Worm (Caenorhabditis elegans) whole organism, L2 larva: Measurements from ENCODE around the gene C08B6.3.

Experiments
- C34F6.9 ChIP-seq: fragments of 150-350 bp; optimal IDR thresholded peaks from 2 replicates; lab custom pipeline; 2014; ENCODE audit warnings: missing biosample characterization, missing genetic modification characterization
- F13H6.1 ChIP-seq: sonication (generic microtip); optimal IDR thresholded peaks from 2 replicates; lab custom pipeline; 2016; ENCODE audit warnings: missing genetic modification characterization, missing compliant biosample characterization
- R02D3.7 ChIP-seq: fragments of 150-350 bp; optimal IDR thresholded peaks from 2 replicates; lab custom pipeline; 2014; ENCODE audit warnings: missing biosample characterization, missing genetic modification characterization
- Y55F3AM.14 ChIP-seq: fragments of 200-800 bp; sonication (Bioruptor generic); optimal IDR thresholded peaks from 2 replicates; lab custom pipeline; 2018; ENCODE audit warnings: mild to moderate bottlenecking, missing genetic modification characterization, missing compliant biosample characterization
- ZK546.5 ChIP-seq: sonication (generic microtip); optimal IDR thresholded peaks from 2 replicates; lab custom pipeline; 2017; ENCODE audit warnings: missing biosample characterization, missing genetic modification characterization
- alr-1 ChIP-seq: fragments of 150-350 bp; optimal IDR thresholded peaks from 2 replicates; lab custom pipeline; 2014; ENCODE audit warnings: missing biosample characterization, missing genetic modification characterization
- ama-1 ChIP-seq: fragments of 150-350 bp; optimal IDR thresholded peaks from 2 replicates; lab custom pipeline; 2018; ENCODE audit warnings: inconsistent platforms
- blmp-1 ChIP-seq: sonication (generic microtip); optimal IDR thresholded peaks from 2 replicates; lab custom pipeline; 2017; ENCODE audit warnings: missing genetic modification characterization, mild to moderate bottlenecking, missing compliant biosample characterization, antibody characterized with exemption, moderate library complexity; ENCODE audit not compliant: insufficient read depth
- crh-2 ChIP-seq: sonication (generic microtip); optimal IDR thresholded peaks from 2 replicates; lab custom pipeline; 2017; ENCODE audit warnings: missing biosample characterization, missing genetic modification characterization
- dmd-4 ChIP-seq: sonication (generic microtip); optimal IDR thresholded peaks from 2 replicates; lab custom pipeline; 2017; ENCODE audit warnings: missing biosample characterization, missing genetic modification characterization
- elt-3 ChIP-seq: sonication (generic microtip); optimal IDR thresholded peaks from 2 replicates; lab custom pipeline; 2017; ENCODE audit warnings: missing biosample characterization, missing genetic modification characterization
- fos-1 ChIP-seq: fragments of 150-350 bp; optimal IDR thresholded peaks from 2 replicates; lab custom pipeline; 2014; ENCODE audit warnings: missing biosample characterization, missing genetic modification characterization
- gmeb-1 ChIP-seq: fragments of 150-350 bp; optimal IDR thresholded peaks from 2 replicates; lab custom pipeline; 2014; ENCODE audit warnings: missing biosample characterization, missing genetic modification characterization
- lin-11 ChIP-seq: fragments of 150-350 bp; sonication (generic microtip); optimal IDR thresholded peaks from 2 replicates; lab custom pipeline; 2014; ENCODE audit warnings: missing biosample characterization, missing genetic modification characterization, inconsistent platforms, mixed read lengths
- lin-13 ChIP-seq: fragments of 150-350 bp; optimal IDR thresholded peaks from 2 replicates; lab custom pipeline; 2014; ENCODE audit warnings: missing biosample characterization, missing genetic modification reagents, missing genetic modification characterization
- lin-39 ChIP-seq: fragments of 150-350 bp; optimal IDR thresholded peaks from 2 replicates; lab custom pipeline; 2014; ENCODE audit warnings: missing biosample characterization, missing genetic modification reagents, missing genetic modification characterization
- lsy-2 ChIP-seq, 2 experiments: fragments of 150-350 bp in 1 of 2; sonication (generic microtip) in 1 of 2; optimal IDR thresholded peaks; 2 replicates each; lab custom pipeline; 2014 to 2017; ENCODE audit warnings: missing biosample characterization in 2 of 2, missing genetic modification characterization in 2 of 2
- mab-5 ChIP-seq: fragments of 150-350 bp; optimal IDR thresholded peaks from 2 replicates; lab custom pipeline; 2014; ENCODE audit warnings: missing biosample characterization, missing genetic modification characterization
- mbf-1 ChIP-seq: sonication (generic microtip); optimal IDR thresholded peaks from 2 replicates; lab custom pipeline; 2017; ENCODE audit warnings: missing biosample characterization, missing genetic modification characterization
- mdl-1 ChIP-seq, 2 experiments: fragments of 150-350 bp in 1 of 2; sonication (generic microtip) in 1 of 2; optimal IDR thresholded peaks; 2 replicates each; lab custom pipeline; 2017; ENCODE audit warnings: missing biosample characterization in 2 of 2, missing genetic modification characterization in 2 of 2
- nhr-12 ChIP-seq: fragments of 150-350 bp; optimal IDR thresholded peaks from 2 replicates; lab custom pipeline; 2014; ENCODE audit warnings: missing biosample characterization, missing genetic modification characterization
- nhr-129 ChIP-seq: fragments of 150-350 bp; optimal IDR thresholded peaks from 2 replicates; lab custom pipeline; 2014; ENCODE audit warnings: missing biosample characterization, missing genetic modification characterization
- nhr-21 ChIP-seq: fragments of 150-350 bp; optimal IDR thresholded peaks from 2 replicates; lab custom pipeline; 2014; ENCODE audit warnings: missing biosample characterization, missing genetic modification characterization
- nhr-237 ChIP-seq: fragments of 150-350 bp; optimal IDR thresholded peaks from 2 replicates; lab custom pipeline; 2014; ENCODE audit warnings: missing biosample characterization, missing genetic modification characterization
- nhr-25 ChIP-seq: fragments of 150-350 bp; sonication (generic microtip); optimal IDR thresholded peaks from 3 replicates; lab custom pipeline; 2014; ENCODE audit warnings: missing biosample characterization, missing genetic modification characterization
- nhr-6 ChIP-seq: fragments of 150-350 bp; optimal IDR thresholded peaks from 2 replicates; lab custom pipeline; 2014; ENCODE audit warnings: missing biosample characterization, missing genetic modification characterization
- nhr-77 ChIP-seq: fragments of 150-350 bp; optimal IDR thresholded peaks from 2 replicates; lab custom pipeline; 2014; ENCODE audit warnings: missing biosample characterization, missing genetic modification characterization
- peb-1 ChIP-seq: fragments of 150-350 bp; optimal IDR thresholded peaks from 2 replicates; lab custom pipeline; 2014; ENCODE audit warnings: missing biosample characterization, missing genetic modification characterization
- sem-4 ChIP-seq: fragments of 150-350 bp; optimal IDR thresholded peaks from 2 replicates; lab custom pipeline; 2014; ENCODE audit warnings: missing biosample characterization, missing genetic modification reagents, missing genetic modification characterization
- skn-1 ChIP-seq: sonication (generic microtip); optimal IDR thresholded peaks from 2 replicates; lab custom pipeline; 2017; ENCODE audit warnings: missing biosample characterization, missing genetic modification characterization
- sma-9 ChIP-seq, 2 experiments: fragments of 150-350 bp in 1 of 2; sonication (generic microtip) in 1 of 2; optimal IDR thresholded peaks; 2 replicates each; lab custom pipeline; 2014 to 2016; ENCODE audit warnings: missing genetic modification characterization in 2 of 2, mild to moderate bottlenecking in 1 of 2, missing biosample characterization in 1 of 2, missing compliant biosample characterization in 1 of 2, missing genetic modification reagents in 1 of 2, moderate library complexity in 1 of 2
- snpc-4 ChIP-seq: fragments of 150-350 bp; optimal IDR thresholded peaks from 2 replicates; lab custom pipeline; 2014; ENCODE audit warnings: missing biosample characterization, missing genetic modification characterization
- unc-55 ChIP-seq: fragments of 150-350 bp; sonication (generic microtip); optimal IDR thresholded peaks from 3 replicates; lab custom pipeline; 2014; ENCODE audit warnings: missing biosample characterization, missing genetic modification reagents, missing genetic modification characterization
- zag-1 ChIP-seq: fragments of 150-350 bp; optimal IDR thresholded peaks from 2 replicates; lab custom pipeline; 2014; ENCODE audit warnings: missing biosample characterization, missing genetic modification characterization
- ztf-1 ChIP-seq: fragments of 200-800 bp; sonication (Bioruptor generic); conservative IDR thresholded peaks from 2 replicates; pipeline ENCODE4 v1.3.6; 2022; ENCODE audit warnings: missing genetic modification characterization, missing compliant biosample characterization
- ztf-4 ChIP-seq: fragments of 150-350 bp; optimal IDR thresholded peaks from 2 replicates; lab custom pipeline; 2014; ENCODE audit warnings: missing biosample characterization, missing genetic modification characterization

C08B6.3 gene

DNA sequence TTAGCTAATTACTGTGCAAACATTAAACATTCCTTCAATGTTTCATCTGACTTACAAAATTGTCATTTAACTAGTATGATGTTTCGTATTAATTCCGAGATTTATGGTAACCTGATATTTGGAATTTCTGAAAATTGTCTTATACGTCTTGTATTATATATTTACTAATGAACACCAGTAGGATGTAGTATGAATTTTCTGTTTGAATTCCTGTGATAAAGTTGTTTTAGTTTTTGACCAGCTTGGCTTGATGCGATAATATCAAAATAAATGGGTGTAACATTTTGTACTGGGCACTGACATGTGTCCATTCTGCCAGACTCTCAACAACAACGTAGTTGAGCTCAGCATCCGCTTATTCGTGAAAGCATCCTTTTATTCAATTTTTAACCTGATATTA is 27.2 kb downstream of the C08B6.3 start, which contains the start of gene R04B5.6:
TSS of gene R04B5.6 (plus strand) at position 301 of the 400 bp plus-strand sequence.
- TF ChIP-seq nhr-12 (tag; lab: Kevin White, UChicago) (no peak), blmp-1 (tag; lab: Kevin White, UChicago) (no peak), sma-9 (GFP tag; optimal IDR thresholded peaks at IDR 0.05; lab: Kevin White, UChicago) (no peak), sma-9 (tag; optimal IDR thresholded peaks at IDR 0.05; lab: Kevin White, UChicago) (no peak), ztf-1 (GFP tag; lab: Robert Waterston, UW) (no peak), elt-3 (tag; lab: Kevin White, UChicago) (no peak), F13H6.1 (tag; lab: Kevin White, UChicago) (no peak)

DNA sequence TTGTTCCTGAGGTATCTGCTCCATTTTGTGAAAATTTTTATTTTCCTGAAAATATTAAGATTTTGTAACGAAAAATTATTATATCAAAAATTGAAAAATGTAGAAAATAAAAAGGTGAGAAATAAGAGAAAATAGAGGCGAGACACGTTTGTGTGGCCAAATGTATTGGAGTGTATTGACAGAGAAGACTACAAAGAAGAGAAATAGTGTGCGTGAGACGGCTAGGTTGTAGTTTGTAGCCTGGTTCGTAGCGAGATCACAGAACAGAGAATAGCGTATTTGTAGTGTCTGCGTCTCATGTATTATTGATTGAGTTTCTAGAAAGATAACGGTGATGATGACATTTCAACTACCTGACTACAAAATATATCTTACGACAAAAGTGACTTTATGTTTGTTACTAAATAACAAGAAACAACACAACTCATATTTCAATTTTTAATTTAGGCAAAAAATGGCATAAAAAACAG is 28.1 kb downstream of the C08B6.3 start, which contains the start of gene nhr-12:
TSS of gene nhr-12 (minus strand) at position 51 of the 470 bp plus-strand sequence.
- TF ChIP-seq C34F6.9 (no peak), Y55F3AM.14 (no peak), ama-1 (lab: Kevin White, UChicago) (no peak), lin-11 (tag; lab: Kevin White, UChicago) (no peak), nhr-77 (no peak), fos-1 (tag; lab: Kevin White, UChicago) (no peak), lsy-2 (tag; optimal IDR thresholded peaks at IDR 0.05; lab: Kevin White, UChicago) (no peak), mdl-1 (tag; optimal IDR thresholded peaks at IDR 0.05; lab: Kevin White, UChicago) (no peak), mab-5 (no peak), sem-4 (tag; lab: Kevin White, UChicago) (no peak), sma-9 (GFP tag; optimal IDR thresholded peaks at IDR 0.05; lab: Kevin White, UChicago) (peak; percentile 29), sma-9 (tag; optimal IDR thresholded peaks at IDR 0.05; lab: Kevin White, UChicago) (no peak), unc-55 (GFP tag; lab: Kevin White, UChicago) (peak; percentile 24), alr-1 (no peak), crh-2 (peak; percentile 45), skn-1 (peak; percentile 2), snpc-4 (tag; lab: Kevin White, UChicago) (no peak), ZK546.5 (tag; lab: Kevin White, UChicago) (no peak)

DNA sequence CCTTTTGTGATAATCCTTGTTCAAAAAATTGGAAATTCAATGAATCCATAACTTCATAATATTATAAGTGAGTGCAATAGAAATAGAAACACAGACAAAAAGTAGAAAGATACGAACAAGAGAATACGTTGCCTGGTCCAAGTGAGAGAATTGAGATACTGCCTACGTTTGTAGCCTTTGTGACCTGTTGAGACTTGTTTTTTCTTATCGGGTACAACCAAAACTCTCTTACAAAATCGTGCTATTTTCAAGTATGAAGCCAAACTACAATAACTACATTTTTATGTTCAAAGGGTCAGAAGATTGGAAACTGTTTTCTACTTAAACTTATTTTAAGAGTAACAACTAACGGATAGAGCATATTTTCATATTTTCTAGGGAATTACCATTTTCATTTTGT is 30.5 kb downstream of the C08B6.3 start, which contains the start of gene nhr-205:
TSS of gene nhr-205 (minus strand) at position 141 of the 400 bp plus-strand sequence.
- no peak for TF ChIP-seq nhr-12 (tag; lab: Kevin White, UChicago)
- TF ChIP-seq lin-39 (tag; lab: Kevin White, UChicago): no peak
- no peak for TF ChIP-seq Y55F3AM.14
- no peak for TF ChIP-seq gmeb-1 (tag; lab: Kevin White, UChicago)
- no peak for TF ChIP-seq nhr-77
- TF ChIP-seq nhr-6: no peak
- TF ChIP-seq lin-13 (GFP tag; lab: Kevin White, UChicago): no peak
- TF ChIP-seq zag-1 (tag; lab: Kevin White, UChicago): no peak
- TF ChIP-seq blmp-1 (tag; lab: Kevin White, UChicago): no peak
- no peak for TF ChIP-seq fos-1 (tag; lab: Kevin White, UChicago)

DNA sequence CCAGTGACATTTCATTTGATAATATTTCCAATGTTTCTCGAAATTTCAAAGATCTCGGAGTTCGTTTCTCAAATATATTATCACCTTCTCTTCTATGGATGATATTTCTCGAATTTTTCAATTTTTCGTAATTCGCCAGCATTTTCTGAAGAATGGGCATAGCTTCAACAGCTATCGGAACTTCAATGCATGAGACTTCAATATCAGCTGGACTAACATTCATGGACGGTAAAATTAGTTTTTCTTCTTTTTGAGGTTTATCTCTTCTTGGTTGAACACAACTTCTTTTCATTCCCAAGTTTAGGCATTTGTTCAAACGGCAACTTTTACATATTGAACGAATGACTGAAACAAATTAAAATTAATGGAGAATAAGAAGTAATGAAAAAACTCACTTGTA is 31.2 kb downstream of the C08B6.3 start:
- no peak for TF ChIP-seq ama-1 (lab: Kevin White, UChicago)
- no peak for TF ChIP-seq unc-55 (GFP tag; lab: Kevin White, UChicago)
- no peak for TF ChIP-seq snpc-4 (tag; lab: Kevin White, UChicago)
- no peak for TF ChIP-seq blmp-1 (tag; lab: Kevin White, UChicago)
- TF ChIP-seq mbf-1 (tag; lab: Kevin White, UChicago): no peak
- no peak for TF ChIP-seq mab-5
- no peak for TF ChIP-seq peb-1 (tag; lab: Kevin White, UChicago)
- no peak for TF ChIP-seq R02D3.7 (tag; lab: Kevin White, UChicago)
- TF ChIP-seq crh-2: no peak
- no peak for TF ChIP-seq nhr-12 (tag; lab: Kevin White, UChicago)
- TF ChIP-seq skn-1: no peak
- no peak for TF ChIP-seq nhr-6

DNA sequence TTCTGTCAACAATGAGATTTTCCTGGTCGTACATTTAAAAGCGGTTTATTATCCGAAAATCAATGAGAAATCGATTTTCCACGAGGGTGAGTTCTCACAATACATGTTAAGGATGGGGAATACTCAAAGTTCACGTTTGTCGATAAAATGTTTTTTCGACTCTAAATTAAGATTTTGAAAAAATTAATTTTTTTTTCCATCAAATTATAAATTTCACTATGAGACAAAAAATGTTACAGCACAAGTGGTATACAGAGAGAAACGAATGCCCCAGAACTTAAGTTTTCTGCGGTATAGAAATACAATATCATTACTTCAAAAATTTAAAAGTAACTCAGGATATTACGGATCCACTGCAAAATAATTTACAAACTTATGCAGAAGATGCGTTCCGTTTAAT is 33.8 kb downstream of the C08B6.3 start, which contains the start of gene R04B5.1:
TSS of gene R04B5.1 (minus strand) at position 101 of the 400 bp plus-strand sequence.
- TF ChIP-seq ZK546.5 (tag; lab: Kevin White, UChicago) (no peak), mab-5 (no peak), ztf-4 (tag; lab: Kevin White, UChicago) (no peak), nhr-21 (tag; lab: Kevin White, UChicago) (no peak), dmd-4 (no peak), nhr-25 (tag; lab: Kevin White, UChicago) (no peak), ama-1 (lab: Kevin White, UChicago) (no peak), snpc-4 (tag; lab: Kevin White, UChicago) (no peak), Y55F3AM.14 (no peak), nhr-129 (tag; lab: Kevin White, UChicago) (no peak), nhr-6 (no peak), nhr-237 (tag; lab: Kevin White, UChicago) (no peak)
